Fruit fly (Drosophila melanogaster) whole organism: ENCODE measurements around the gene Elp1.

ENCODE experiments used
- CG8478 ChIP-seq: fragments of >200 bp; optimal IDR thresholded peaks from 2 replicates; lab custom pipeline; 2018; ENCODE audit warnings: inconsistent platforms
- Dll ChIP-seq: fragments of >200 bp; optimal IDR thresholded peaks from 2 replicates; lab custom pipeline; 2017
- EcR ChIP-seq, 2 experiments: fragments of >200 bp; optimal IDR thresholded peaks; 2 replicates each; lab custom pipeline; 2017; ENCODE audit warnings: missing biosample characterization in 2 of 2, missing genetic modification characterization in 2 of 2, missing genetic modification reagents in 2 of 2
- pan ChIP-seq: fragments of >200 bp; optimal IDR thresholded peaks from 2 replicates; lab custom pipeline; 2017
- psq ChIP-seq: fragments of >200 bp; optimal IDR thresholded peaks from 2 replicates; lab custom pipeline; 2017
- usp ChIP-seq: fragments of >200 bp; optimal IDR thresholded peaks from 2 replicates; lab custom pipeline; 2017; ENCODE audit warnings: missing biosample characterization, missing genetic modification characterization, mixed read lengths

Gene Elp1

DNA sequence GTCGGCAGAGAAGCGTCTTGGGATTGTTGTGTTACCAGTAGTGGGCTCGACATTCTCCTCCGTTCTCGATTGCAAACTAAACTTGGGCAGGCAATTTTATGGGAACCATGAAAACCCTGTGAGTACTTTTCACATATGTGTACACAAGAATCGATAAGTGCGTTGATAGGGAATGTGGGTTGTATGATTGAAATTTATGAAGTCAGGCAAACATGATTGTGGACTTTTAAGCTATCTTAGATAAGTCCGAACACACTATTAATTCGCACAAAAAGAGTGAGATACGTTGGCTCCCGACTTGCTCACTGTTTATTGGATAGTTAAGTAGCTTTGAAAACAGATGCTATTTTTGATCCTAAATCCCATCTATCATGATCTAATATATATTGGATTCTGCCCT, 41.0 kb downstream of the Elp1 start, which contains the start of gene CG18765:
CG18765 (minus strand) TSS at position 53 of the 400 bp plus-strand sequence.
- TF ChIP-seq psq = no peak
- TF ChIP-seq EcR (GFP tag; optimal IDR thresholded peaks at IDR 0.05; lab: Kevin White, UChicago) = no peak
- no peak for TF ChIP-seq CG8478
- TF ChIP-seq usp (GFP tag; lab: Kevin White, UChicago) = no peak
- TF ChIP-seq Dll = no peak
- no peak for TF ChIP-seq pan (lab: Kevin White, UChicago)

DNA sequence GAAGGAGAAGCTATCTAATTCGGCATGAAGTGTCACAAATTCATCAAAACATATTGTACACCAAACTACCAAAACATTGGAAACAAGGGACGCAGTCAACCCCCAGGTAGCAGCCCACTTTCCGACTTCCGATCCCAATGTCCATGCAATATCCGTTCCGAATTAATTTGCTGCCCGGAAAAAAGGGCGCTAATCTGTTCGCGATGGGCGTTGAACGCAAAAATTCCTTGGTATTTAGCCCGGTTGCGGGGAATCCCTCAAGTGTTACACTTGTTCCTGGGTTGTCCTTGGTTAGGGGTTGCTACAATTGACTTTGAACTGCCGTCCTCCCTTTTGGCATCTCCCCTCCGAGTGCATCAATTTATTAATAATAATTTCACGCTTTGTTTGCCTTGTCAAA, 41.7 kb downstream of the Elp1 start:
- TF ChIP-seq Dll = no peak
- no peak for TF ChIP-seq pan (lab: Kevin White, UChicago)
- TF ChIP-seq EcR (GFP tag; optimal IDR thresholded peaks at IDR 0.05; lab: Kevin White, UChicago) = no peak
- TF ChIP-seq CG8478 = no peak
- TF ChIP-seq usp (GFP tag; lab: Kevin White, UChicago) = no peak
- no peak for TF ChIP-seq psq

DNA sequence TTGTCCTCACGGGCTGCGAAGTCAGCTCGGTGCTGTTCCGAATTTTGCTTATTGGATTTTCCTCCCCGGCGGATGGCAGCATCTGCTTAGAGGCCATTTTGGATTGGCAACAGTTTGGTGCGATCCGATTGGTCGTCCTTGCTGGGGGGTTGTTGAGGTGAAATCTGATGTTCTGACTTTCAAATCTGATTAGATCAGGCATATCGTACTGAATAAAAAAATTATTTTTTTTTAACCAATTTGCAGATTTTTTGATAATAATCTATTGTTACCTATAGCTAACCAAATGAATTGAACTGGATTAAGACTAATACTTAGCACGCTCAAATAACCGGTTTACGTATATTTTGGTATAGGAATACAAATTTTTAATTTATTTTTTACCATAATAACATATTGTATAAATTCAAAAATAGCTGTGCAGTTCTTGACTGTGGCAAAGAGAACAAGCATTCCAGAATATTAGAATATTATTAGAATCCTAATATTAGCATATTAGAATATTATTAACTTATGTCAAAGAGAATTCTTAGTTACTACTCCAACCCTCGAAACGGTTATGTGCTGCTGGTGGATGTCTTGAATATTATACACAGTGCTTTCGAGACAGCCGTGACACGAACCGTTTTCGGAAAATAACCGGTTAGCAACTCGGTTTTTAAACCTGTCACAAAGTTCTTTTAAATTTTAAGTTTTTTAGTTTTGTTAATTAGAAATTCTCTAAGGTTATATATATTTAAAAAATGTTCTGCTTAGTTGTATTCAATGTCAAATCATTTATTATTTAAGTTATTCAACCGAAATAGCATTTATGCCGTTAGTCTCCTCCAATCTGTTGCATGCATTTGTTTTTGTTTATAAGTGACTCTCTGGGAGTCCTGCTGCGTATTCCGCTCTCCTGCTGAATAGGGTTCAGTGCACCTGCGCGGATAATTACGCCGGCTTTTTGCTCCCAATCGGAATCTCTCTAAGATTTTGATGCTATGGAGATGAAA, 43.8 kb downstream of the Elp1 start, which contains the start of gene Fer3:
Fer3 (minus strand) TSS at position 1 of the 995 bp plus-strand sequence.
- no peak for TF ChIP-seq EcR (GFP tag; optimal IDR thresholded peaks at IDR 0.05; lab: Kevin White, UChicago)
- TF ChIP-seq usp (GFP tag; lab: Kevin White, UChicago) = no peak
- no peak for TF ChIP-seq Dll
- no peak for TF ChIP-seq CG8478
- TF ChIP-seq pan (lab: Kevin White, UChicago) = no peak
- TF ChIP-seq psq = no peak

DNA sequence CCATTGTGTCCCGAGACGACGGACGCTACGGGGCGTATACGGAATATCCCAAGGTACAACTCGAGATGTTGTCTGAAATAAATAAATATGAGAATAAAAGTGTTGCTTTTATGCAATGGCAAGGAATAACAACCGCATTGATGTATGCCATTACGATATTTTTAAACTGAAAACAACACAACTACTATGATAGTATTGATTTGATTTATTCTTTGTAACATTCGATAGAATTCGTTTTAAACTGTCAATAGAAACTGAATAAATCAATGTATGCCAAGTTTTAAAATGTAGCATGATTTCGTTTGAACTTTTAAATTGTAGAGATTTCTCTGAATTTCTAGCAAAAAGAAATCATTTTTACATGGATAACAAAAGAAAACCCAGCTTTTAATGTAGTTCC, 45.4 kb downstream of the Elp1 start, which contains the start of gene CG14717:
CG14717 (plus strand) TSS at position 301 of the 400 bp plus-strand sequence.
- TF ChIP-seq EcR (GFP tag; optimal IDR thresholded peaks at IDR 0.05; lab: Kevin White, UChicago) = no peak

DNA sequence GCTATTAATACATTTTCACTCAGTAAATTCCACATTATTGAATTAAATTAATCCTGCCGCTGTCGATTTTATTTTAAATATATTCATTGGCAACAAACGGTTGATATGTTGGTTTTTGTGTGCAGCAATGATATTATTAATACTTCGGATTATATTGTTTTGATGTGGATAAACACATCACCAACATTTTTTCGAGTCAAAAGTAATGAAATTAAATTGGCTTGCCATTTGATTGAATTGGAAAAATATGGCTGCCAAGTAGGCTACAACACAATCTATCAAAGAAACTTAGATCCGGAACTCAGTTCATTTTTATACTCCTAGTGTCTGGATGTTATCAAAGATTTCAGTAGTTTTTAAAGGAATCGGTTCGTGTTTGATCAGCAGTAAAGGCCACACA, 49.5 kb downstream of the Elp1 start, which contains the start of gene CG14718:
CG14718 (plus strand) TSS at position 301 of the 400 bp plus-strand sequence.
- TF ChIP-seq usp (GFP tag; lab: Kevin White, UChicago) (no peak), psq (no peak), CG8478 (no peak), pan (lab: Kevin White, UChicago) (no peak), EcR (GFP tag; optimal IDR thresholded peaks at IDR 0.05; lab: Kevin White, UChicago) (no peak), Dll (no peak)

DNA sequence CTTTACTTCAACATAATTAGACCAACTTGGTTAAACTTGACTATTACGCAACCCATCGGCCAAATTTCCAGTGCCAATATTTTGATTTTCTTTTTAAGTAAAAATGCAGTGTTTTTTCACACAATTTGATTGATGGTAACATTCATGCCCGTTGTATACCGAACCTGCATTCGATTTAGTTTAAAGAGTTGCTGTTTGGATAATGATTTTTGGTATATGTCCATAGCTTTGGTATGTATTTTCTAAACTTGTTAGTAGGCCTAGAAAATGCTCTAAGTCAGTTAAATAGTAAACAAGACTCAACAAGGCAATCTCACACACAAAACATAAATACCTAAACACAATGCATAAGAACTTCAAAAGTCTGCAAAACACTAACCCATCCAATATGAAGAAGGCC, 53.0 kb downstream of the Elp1 start, which contains the start of gene I-t:
I-t (plus strand) TSS at position 301 of the 400 bp plus-strand sequence.
- TF ChIP-seq CG8478 (no peak), usp (GFP tag; lab: Kevin White, UChicago) (no peak), psq (no peak), EcR (GFP tag; optimal IDR thresholded peaks at IDR 0.05; lab: Kevin White, UChicago) (no peak), Dll (no peak), pan (lab: Kevin White, UChicago) (no peak)
